Fruit fly (Drosophila melanogaster) whole organism, embryonic: ENCODE measurements around the gene CG14659.
A peak's percentile ranks its signal among the peaks of the same experiment; 100 is the strongest.

Source experiments
- ATbp ChIP-seq: fragments of 200-800 bp; sonication (Bioruptor generic); optimal IDR thresholded peaks from 2 replicates; lab custom pipeline; 2017; ENCODE audit warnings: missing biosample characterization, mild to moderate bottlenecking, missing genetic modification characterization, missing genetic modification reagents
- Asciz ChIP-seq: fragments of 200-800 bp; sonication (Bioruptor generic); optimal IDR thresholded peaks from 2 replicates; lab custom pipeline; 2017; ENCODE audit warnings: missing biosample characterization, mild to moderate bottlenecking, missing genetic modification characterization, missing genetic modification reagents
- Atf3 ChIP-seq: fragments of 200-800 bp; sonication (Bioruptor generic); optimal IDR thresholded peaks from 3 replicates; lab custom pipeline; 2016; ENCODE audit warnings: missing biosample characterization, missing genetic modification characterization
- CG10209 ChIP-seq: fragments of 200-800 bp; sonication (Bioruptor generic); optimal IDR thresholded peaks from 3 replicates; lab custom pipeline; 2017; ENCODE audit warnings: missing biosample characterization, mild to moderate bottlenecking, missing genetic modification characterization, missing genetic modification reagents
- CG10267 ChIP-seq: fragments of 200-800 bp; sonication (Bioruptor generic); optimal IDR thresholded peaks from 2 replicates; lab custom pipeline; 2018; ENCODE audit warnings: missing biosample characterization, mild to moderate bottlenecking, missing genetic modification characterization, moderate library complexity
- CG12219 ChIP-seq: fragments of 200-800 bp; sonication (Bioruptor generic); optimal IDR thresholded peaks from 3 replicates; lab custom pipeline; 2018; ENCODE audit warnings: missing biosample characterization, mild to moderate bottlenecking, missing genetic modification characterization
- CG12769 ChIP-seq: fragments of 200-800 bp; sonication (Bioruptor generic); optimal IDR thresholded peaks from 2 replicates; lab custom pipeline; 2019; ENCODE audit warnings: missing biosample characterization, mild to moderate bottlenecking, missing genetic modification characterization, moderate library complexity
- CG14441 ChIP-seq: fragments of 200-800 bp; sonication (Bioruptor generic); IDR thresholded peaks from 2 replicates; pipeline ENCODE4 v1.3.6; 2022; ENCODE audit warnings: missing biosample characterization, missing genetic modification characterization
- CG14710 ChIP-seq: fragments of 200-800 bp; sonication (Bioruptor generic); optimal IDR thresholded peaks from 3 replicates; lab custom pipeline; 2019; ENCODE audit warnings: missing biosample characterization, mild to moderate bottlenecking, missing genetic modification characterization, moderate library complexity
- CG15479 ChIP-seq: fragments of 200-800 bp; sonication (Bioruptor generic); optimal IDR thresholded peaks from 3 replicates; lab custom pipeline; 2019; ENCODE audit warnings: missing biosample characterization, mild to moderate bottlenecking, missing genetic modification characterization, moderate library complexity
- CG1602 ChIP-seq: fragments of 200-800 bp; sonication (Bioruptor generic); optimal IDR thresholded peaks from 3 replicates; lab custom pipeline; 2016; ENCODE audit warnings: missing biosample characterization, missing genetic modification characterization
- CG17802 ChIP-seq: fragments of 200-800 bp; sonication (Bioruptor generic); optimal IDR thresholded peaks from 2 replicates; lab custom pipeline; 2018; ENCODE audit warnings: missing biosample characterization, mild to moderate bottlenecking, missing genetic modification characterization, moderate library complexity
- CG3407 ChIP-seq: fragments of 200-800 bp; sonication (Bioruptor generic); optimal IDR thresholded peaks from 2 replicates; lab custom pipeline; 2018; ENCODE audit warnings: missing biosample characterization, mild to moderate bottlenecking, missing genetic modification characterization
- CG3847 ChIP-seq: fragments of 200-800 bp; sonication (Bioruptor generic); IDR thresholded peaks from 2 replicates; pipeline ENCODE4 v1.3.6; 2022; ENCODE audit warnings: missing biosample characterization, missing genetic modification characterization
- CG4730 ChIP-seq: fragments of 200-800 bp; sonication (Bioruptor generic); IDR thresholded peaks from 2 replicates; pipeline ENCODE4 v1.3.6; 2022; ENCODE audit warnings: missing biosample characterization, missing genetic modification characterization
- CG6175 ChIP-seq: fragments of 200-800 bp; sonication (Bioruptor generic); IDR thresholded peaks from 3 replicates; pipeline ENCODE4 v1.3.6; 2022; ENCODE audit warnings: missing biosample characterization, missing genetic modification characterization
- CG6654 ChIP-seq: fragments of 200-800 bp; sonication (Bioruptor generic); optimal IDR thresholded peaks from 2 replicates; lab custom pipeline; 2017; ENCODE audit warnings: missing biosample characterization, mild to moderate bottlenecking, missing genetic modification characterization
- CG8281 ChIP-seq: fragments of 200-800 bp; sonication (Bioruptor generic); optimal IDR thresholded peaks from 2 replicates; lab custom pipeline; 2018; ENCODE audit warnings: missing biosample characterization, mild to moderate bottlenecking, missing genetic modification characterization, moderate library complexity
- Camta ChIP-seq: fragments of 200-800 bp; sonication (Bioruptor generic); optimal IDR thresholded peaks from 2 replicates; lab custom pipeline; 2016; ENCODE audit warnings: missing biosample characterization, missing genetic modification characterization
- Dref ChIP-seq: fragments of 200-800 bp; sonication (Bioruptor generic); IDR thresholded peaks from 2 replicates; pipeline ENCODE4 v1.3.6; 2022; ENCODE audit warnings: missing biosample characterization, missing genetic modification characterization
- HLH4C ChIP-seq: fragments of 200-800 bp; sonication (Bioruptor generic); IDR thresholded peaks from 3 replicates; pipeline ENCODE4 v1.3.6; 2022; ENCODE audit warnings: missing biosample characterization, missing genetic modification characterization; ENCODE audit not compliant: partially characterized antibody
- HmgD ChIP-seq: fragments of 200-800 bp; sonication (Bioruptor generic); optimal IDR thresholded peaks from 3 replicates; lab custom pipeline; 2016; ENCODE audit warnings: missing biosample characterization, missing genetic modification characterization
- Hr78 ChIP-seq, 2 experiments: fragments of 200-800 bp in 1 of 2; fragments of >200 bp in 1 of 2; sonication (Bioruptor generic) in 1 of 2; optimal IDR thresholded peaks; 2 replicates each; lab custom pipeline; 2017 to 2019; ENCODE audit warnings: missing biosample characterization in 2 of 2, missing genetic modification characterization in 2 of 2, mild to moderate bottlenecking in 1 of 2, moderate library complexity in 1 of 2
- Kr ChIP-seq: fragments of 200-800 bp; sonication (Bioruptor generic); optimal IDR thresholded peaks from 2 replicates; lab custom pipeline; 2017; ENCODE audit warnings: missing biosample characterization, mild to moderate bottlenecking, missing genetic modification characterization
- Lpt ChIP-seq: fragments of >200 bp; optimal IDR thresholded peaks from 2 replicates; lab custom pipeline; 2018; ENCODE audit warnings: missing biosample characterization, missing genetic modification characterization
- Stat92E ChIP-seq, 3 experiments: fragments of >200 bp in 2 of 3; fragments of 200-800 bp in 1 of 3; sonication (Bioruptor generic) in 1 of 3; optimal IDR thresholded peaks; 2 replicates each; lab custom pipeline; 2017 to 2019; ENCODE audit warnings: missing biosample characterization in 3 of 3, missing genetic modification characterization in 3 of 3, mild to moderate bottlenecking in 1 of 3, moderate library complexity in 1 of 3
- TFAM ChIP-seq: fragments of 200-800 bp; sonication (Bioruptor generic); optimal IDR thresholded peaks from 2 replicates; lab custom pipeline; 2017; ENCODE audit warnings: missing biosample characterization, missing genetic modification characterization, inconsistent platforms
- Trl ChIP-seq, 3 experiments: fragments of >200 bp in 2 of 3; fragments of 200-800 bp in 1 of 3; sonication (Bioruptor generic) in 1 of 3; optimal IDR thresholded peaks; 2 replicates in 1 of 3; 3 replicates in 2 of 3; lab custom pipeline; 2016 to 2017; ENCODE audit warnings: missing biosample characterization in 1 of 3, missing genetic modification characterization in 1 of 3
- abd-A ChIP-seq: fragments of 200-800 bp; sonication (Bioruptor generic); optimal IDR thresholded peaks from 3 replicates; lab custom pipeline; 2019; ENCODE audit warnings: missing biosample characterization, mild to moderate bottlenecking, missing genetic modification characterization, moderate library complexity
- amos ChIP-seq: fragments of 200-800 bp; sonication (Bioruptor generic); IDR thresholded peaks from 2 replicates; pipeline ENCODE4 v1.3.6; 2022; ENCODE audit warnings: missing biosample characterization, missing genetic modification characterization; ENCODE audit not compliant: partially characterized antibody
- bab2 ChIP-seq: fragments of 200-800 bp; sonication (Bioruptor generic); optimal IDR thresholded peaks from 2 replicates; lab custom pipeline; 2016; ENCODE audit warnings: missing biosample characterization, missing genetic modification characterization
- bowl ChIP-seq: fragments of 200-800 bp; sonication (Bioruptor generic); IDR thresholded peaks from 2 replicates; pipeline ENCODE4 v1.3.6; 2022; ENCODE audit warnings: missing biosample characterization, missing genetic modification characterization
- cad ChIP-seq: fragments of >200 bp; optimal IDR thresholded peaks from 2 replicates; lab custom pipeline; 2017; ENCODE audit warnings: missing biosample characterization, missing genetic modification characterization
- chinmo ChIP-seq: fragments of 200-800 bp; sonication (Bioruptor generic); IDR thresholded peaks from 4 replicates; pipeline ENCODE4 v1.3.6; 2022; ENCODE audit warnings: missing biosample characterization, missing genetic modification characterization; ENCODE audit not compliant: partially characterized antibody
- chm ChIP-seq: fragments of 200-800 bp; sonication (Bioruptor generic); IDR thresholded peaks from 2 replicates; pipeline ENCODE4 v1.3.6; 2022; ENCODE audit warnings: missing biosample characterization, missing genetic modification characterization
- ci ChIP-seq: fragments of 200-800 bp; sonication (Bioruptor generic); IDR thresholded peaks from 3 replicates; pipeline ENCODE4 v1.3.6; 2022; ENCODE audit warnings: missing biosample characterization, missing genetic modification characterization
- dati ChIP-seq: fragments of 200-800 bp; sonication (Bioruptor generic); IDR thresholded peaks from 2 replicates; pipeline ENCODE4 v1.3.6; 2022; ENCODE audit warnings: missing biosample characterization, missing genetic modification characterization
- gcm2 ChIP-seq: fragments of 200-800 bp; sonication (Bioruptor generic); optimal IDR thresholded peaks from 2 replicates; lab custom pipeline; 2016; ENCODE audit warnings: missing biosample characterization, missing genetic modification characterization
- lmd ChIP-seq: fragments of 200-800 bp; sonication (Bioruptor generic); IDR thresholded peaks from 2 replicates; pipeline ENCODE4 v1.3.6; 2022; ENCODE audit warnings: missing biosample characterization, missing genetic modification characterization
- lov ChIP-seq, 2 experiments: fragments of 200-800 bp in 1 of 2; fragments of >200 bp in 1 of 2; sonication (Bioruptor generic) in 1 of 2; IDR thresholded peaks in 1 of 2; optimal IDR thresholded peaks in 1 of 2; 2 replicates in 1 of 2; 3 replicates in 1 of 2; pipeline versions ENCODE4 v1.3.6 to Lab custom; 2017 to 2022; ENCODE audit warnings: missing biosample characterization in 1 of 2, missing genetic modification characterization in 1 of 2
- nmo ChIP-seq: fragments of 200-800 bp; sonication (Bioruptor generic); optimal IDR thresholded peaks from 2 replicates; lab custom pipeline; 2018; ENCODE audit warnings: missing biosample characterization, mild to moderate bottlenecking, missing genetic modification characterization, moderate library complexity
- nom ChIP-seq: fragments of 200-800 bp; sonication (Bioruptor generic); optimal IDR thresholded peaks from 2 replicates; lab custom pipeline; 2017; ENCODE audit warnings: missing biosample characterization, missing genetic modification characterization, mild to moderate bottlenecking, moderate library complexity, missing genetic modification reagents
- oc ChIP-seq: fragments of 200-800 bp; sonication (Bioruptor generic); optimal IDR thresholded peaks from 2 replicates; lab custom pipeline; 2018; ENCODE audit warnings: missing biosample characterization, mild to moderate bottlenecking, missing genetic modification characterization, moderate library complexity
- shn ChIP-seq: fragments of 200-800 bp; sonication (Bioruptor generic); optimal IDR thresholded peaks from 3 replicates; lab custom pipeline; 2016; ENCODE audit warnings: missing biosample characterization, missing genetic modification characterization
- slp2 ChIP-seq: fragments of 200-800 bp; sonication (Bioruptor generic); optimal IDR thresholded peaks from 2 replicates; lab custom pipeline; 2016; ENCODE audit warnings: missing biosample characterization, missing genetic modification characterization
- sr ChIP-seq: fragments of 200-800 bp; sonication (Bioruptor generic); IDR thresholded peaks from 3 replicates; pipeline ENCODE4 v1.3.6; 2022; ENCODE audit warnings: missing biosample characterization, missing genetic modification characterization
- tll ChIP-seq, 2 experiments: fragments of 200-800 bp in 1 of 2; fragments of >200 bp in 1 of 2; sonication (Bioruptor generic) in 1 of 2; optimal IDR thresholded peaks; 2 replicates each; lab custom pipeline; 2017 to 2019; ENCODE audit warnings: missing biosample characterization in 2 of 2, missing genetic modification characterization in 2 of 2, mild to moderate bottlenecking in 1 of 2, moderate library complexity in 1 of 2
- zfh1 ChIP-seq: fragments of 200-800 bp; sonication (Bioruptor generic); IDR thresholded peaks from 3 replicates; pipeline ENCODE4 v1.3.6; 2022; ENCODE audit warnings: missing biosample characterization, missing genetic modification characterization

CG14659 gene

dm6 chr3R:4846787-4847186, 15.7 kb upstream of the CG14659 start (continued):
- peak; percentile 47 for TF ChIP-seq ATbp (GFP tag; lab: Kevin White, UChicago)
- peak; percentile 24 for TF ChIP-seq CG1602
- no peak for TF ChIP-seq TFAM (GFP tag; lab: Kevin White, UChicago)
- TF ChIP-seq tll (GFP tag; optimal IDR thresholded peaks at IDR 0.05; lab: Kevin White, UChicago) = no peak
- TF ChIP-seq oc (tag; lab: Kevin White, UChicago) = peak; percentile 68
- TF ChIP-seq Stat92E (GFP tag; optimal IDR thresholded peaks at IDR 0.05; lab: Kevin White, UChicago) = peak in 1 of 3 experiments; percentile 27
- TF ChIP-seq bab2 (GFP tag; lab: Kevin White, UChicago) = peak; percentile 45
- TF ChIP-seq CG3407 = peak; percentile 17
- peak; percentile 77 for TF ChIP-seq CG8281 (tag; lab: Kevin White, UChicago)
- TF ChIP-seq CG14710 = peak; percentile 64
- peak; percentile 6 for TF ChIP-seq CG10209 (GFP tag; lab: Kevin White, UChicago)
- TF ChIP-seq lov (optimal IDR thresholded peaks at IDR 0.05; lab: Kevin White, UChicago) = no peak
- TF ChIP-seq lov (GFP tag; IDR thresholded peaks at IDR 0.05; lab: Robert Waterston, UW) = 0 out of 3 replicates have a peak, but pooled peaks have one; percentile 40
- TF ChIP-seq Hr78 (GFP tag; optimal IDR thresholded peaks at IDR 0.05; lab: Kevin White, UChicago) = peak in 1 of 2 experiments; percentile 2
- TF ChIP-seq CG3847 (GFP tag; lab: Robert Waterston, UW) = peak; percentile 8; the same call in 1 of the 2 replicates
- TF ChIP-seq abd-A (tag; lab: Kevin White, UChicago) = peak; percentile 52
- TF ChIP-seq CG6175 (GFP tag; lab: Robert Waterston, UW) = no peak
- TF ChIP-seq CG12769 = peak; percentile 56
- TF ChIP-seq shn (GFP tag; lab: Kevin White, UChicago) = no peak
- peak; percentile 35 for TF ChIP-seq CG12219 (GFP tag; lab: Kevin White, UChicago)
- TF ChIP-seq CG6654 (GFP tag; lab: Kevin White, UChicago) = peak; percentile 2
- TF ChIP-seq Camta (GFP tag; lab: Kevin White, UChicago) = peak; percentile 23
- TF ChIP-seq amos = no peak
- peak; percentile 61 for TF ChIP-seq CG10267 (tag; lab: Kevin White, UChicago)
- peak; percentile 17 for TF ChIP-seq slp2 (GFP tag; lab: Kevin White, UChicago)
- peak; percentile 56; the same call in 1 of the 2 replicates for TF ChIP-seq chm (GFP tag; lab: Robert Waterston, UW)
- peak; percentile 67 for TF ChIP-seq nmo (GFP tag; lab: Kevin White, UChicago)
- peak; percentile 60; the same call in 2 of the 3 replicates for TF ChIP-seq zfh1 (GFP tag; lab: Robert Waterston, UW)
- TF ChIP-seq bowl = no peak

dm6 chr3R:4846194-4846593, 15.1 kb upstream of the CG14659 start:
- no peak for TF ChIP-seq Kr (GFP tag; lab: Kevin White, UChicago)
- 0 out of 2 replicates have a peak, but pooled peaks have one; percentile 8 for TF ChIP-seq CG4730 (GFP tag; lab: Robert Waterston, UW)
- no peak for TF ChIP-seq dati (GFP tag; lab: Robert Waterston, UW)
- TF ChIP-seq chinmo (GFP tag; lab: Robert Waterston, UW) = no peak
- TF ChIP-seq ATbp (GFP tag; lab: Kevin White, UChicago) = no peak
- no peak for TF ChIP-seq nom (GFP tag; lab: Kevin White, UChicago)
- no peak for TF ChIP-seq Lpt (GFP tag; lab: Kevin White, UChicago)
- TF ChIP-seq Trl (optimal IDR thresholded peaks at IDR 0.05; lab: Kevin White, UChicago) = no peak
- no peak for TF ChIP-seq Trl (GFP tag; optimal IDR thresholded peaks at IDR 0.05; lab: Kevin White, UChicago)
- TF ChIP-seq sr (GFP tag; lab: Robert Waterston, UW) = no peak
- TF ChIP-seq CG17802 (tag; lab: Kevin White, UChicago) = no peak
- peak; percentile 44 for TF ChIP-seq cad (GFP tag; lab: Kevin White, UChicago)
- no peak for TF ChIP-seq ci (GFP tag; lab: Robert Waterston, UW)
- TF ChIP-seq HmgD (GFP tag; lab: Kevin White, UChicago) = no peak
- TF ChIP-seq gcm2 = no peak
- no peak for TF ChIP-seq Asciz (GFP tag; lab: Kevin White, UChicago)
- TF ChIP-seq CG15479 = peak; percentile 47
- no peak for TF ChIP-seq CG14441 (GFP tag; lab: Robert Waterston, UW)
- TF ChIP-seq amos = no peak
- no peak for TF ChIP-seq Atf3
- no peak for TF ChIP-seq Dref (GFP tag; lab: Robert Waterston, UW)
- no peak for TF ChIP-seq HLH4C
- peak in 1 of 2 experiments; percentile 65 for TF ChIP-seq tll (GFP tag; optimal IDR thresholded peaks at IDR 0.05; lab: Kevin White, UChicago)
- no peak for TF ChIP-seq lmd (GFP tag; lab: Robert Waterston, UW)
